Worm (Caenorhabditis elegans) whole organism, mixed stage, embryonic: ENCODE results near the gene bkip-1.
A peak's percentile ranks its signal among the peaks of the same experiment; 100 is the strongest.

Experiments
- M03D4.4 ChIP-seq: sonication (generic microtip); optimal IDR thresholded peaks from 2 replicates; lab custom pipeline; 2017; ENCODE audit warnings: mild to moderate bottlenecking, missing genetic modification characterization, missing compliant biosample characterization
- bed-3 ChIP-seq: fragments of 200-800 bp; sonication (Bioruptor generic); optimal IDR thresholded peaks from 3 replicates; lab custom pipeline; 2018; ENCODE audit warnings: mild to moderate bottlenecking, missing genetic modification characterization, moderate library complexity, missing compliant biosample characterization
- blmp-1 ChIP-seq: fragments of 150-350 bp; optimal IDR thresholded peaks from 2 replicates; lab custom pipeline; 2014; ENCODE audit warnings: missing biosample characterization, missing genetic modification characterization
- ceh-39 ChIP-seq: fragments of 150-350 bp; optimal IDR thresholded peaks from 2 replicates; lab custom pipeline; 2014; ENCODE audit warnings: missing biosample characterization, missing genetic modification characterization
- ceh-43 ChIP-seq: fragments of 200-800 bp; sonication (Bioruptor generic); optimal IDR thresholded peaks from 2 replicates; lab custom pipeline; 2018; ENCODE audit warnings: mild to moderate bottlenecking, missing genetic modification characterization, moderate library complexity, missing compliant biosample characterization
- ceh-83 ChIP-seq: fragments of 200-800 bp; sonication (Bioruptor generic); optimal IDR thresholded peaks from 2 replicates; lab custom pipeline; 2018; ENCODE audit warnings: mild to moderate bottlenecking, missing genetic modification characterization, missing compliant biosample characterization
- ces-1 ChIP-seq: fragments of 150-350 bp; optimal IDR thresholded peaks from 2 replicates; lab custom pipeline; 2014; ENCODE audit warnings: missing biosample characterization, missing genetic modification reagents, missing genetic modification characterization
- cnd-1 ChIP-seq: fragments of 200-800 bp; sonication (Bioruptor generic); optimal IDR thresholded peaks from 2 replicates; lab custom pipeline; 2018; ENCODE audit warnings: mild to moderate bottlenecking, missing genetic modification characterization, missing compliant biosample characterization
- drap-1 ChIP-seq: fragments of 200-800 bp; sonication (Bioruptor generic); optimal IDR thresholded peaks from 3 replicates; lab custom pipeline; 2018; ENCODE audit warnings: mild to moderate bottlenecking, missing genetic modification characterization, missing compliant biosample characterization
- elt-1 ChIP-seq: sonication (generic microtip); optimal IDR thresholded peaks from 2 replicates; lab custom pipeline; 2017; ENCODE audit warnings: missing genetic modification characterization, mild to moderate bottlenecking, missing compliant biosample characterization, antibody characterized with exemption, moderate library complexity, borderline replicate concordance; ENCODE audit not compliant: insufficient read depth
- elt-3 ChIP-seq: fragments of 150-350 bp; optimal IDR thresholded peaks from 2 replicates; lab custom pipeline; 2014; ENCODE audit warnings: missing biosample characterization, missing genetic modification characterization
- flh-1 ChIP-seq: fragments of 200-800 bp; sonication (Bioruptor generic); optimal IDR thresholded peaks from 2 replicates; lab custom pipeline; 2018; ENCODE audit warnings: mild to moderate bottlenecking, missing genetic modification characterization, moderate library complexity, missing compliant biosample characterization
- ham-2 ChIP-seq: fragments of 200-800 bp; sonication (Bioruptor generic); optimal IDR thresholded peaks from 2 replicates; lab custom pipeline; 2018; ENCODE audit warnings: mild to moderate bottlenecking, missing genetic modification characterization, missing compliant biosample characterization
- hlh-1 ChIP-seq: fragments of 150-350 bp; optimal IDR thresholded peaks from 2 replicates; lab custom pipeline; 2014; ENCODE audit warnings: missing biosample characterization, missing genetic modification reagents, missing genetic modification characterization
- lin-13 ChIP-seq: fragments of 150-350 bp; optimal IDR thresholded peaks from 2 replicates; lab custom pipeline; 2014; ENCODE audit warnings: missing biosample characterization, missing genetic modification characterization
- lin-32 ChIP-seq: fragments of 200-800 bp; sonication (Bioruptor generic); optimal IDR thresholded peaks from 2 replicates; lab custom pipeline; 2018; ENCODE audit warnings: mild to moderate bottlenecking, missing genetic modification characterization, missing compliant biosample characterization
- lsy-2 ChIP-seq: fragments of 150-350 bp; optimal IDR thresholded peaks from 2 replicates; lab custom pipeline; 2014; ENCODE audit warnings: missing biosample characterization, missing genetic modification characterization
- mab-5 ChIP-seq: fragments of 150-350 bp; optimal IDR thresholded peaks from 2 replicates; lab custom pipeline; 2014; ENCODE audit warnings: missing biosample characterization, missing genetic modification characterization
- mep-1 ChIP-seq: fragments of 150-350 bp; optimal IDR thresholded peaks from 2 replicates; lab custom pipeline; 2017; ENCODE audit warnings: missing biosample characterization, missing genetic modification reagents, missing genetic modification characterization, inconsistent platforms
- mls-2 ChIP-seq: sonication (generic microtip); optimal IDR thresholded peaks from 2 replicates; lab custom pipeline; 2016; ENCODE audit warnings: mild to moderate bottlenecking, missing genetic modification characterization, moderate library complexity, missing compliant biosample characterization
- nhr-12 ChIP-seq: fragments of 150-350 bp; optimal IDR thresholded peaks from 2 replicates; lab custom pipeline; 2014; ENCODE audit warnings: missing biosample characterization, missing genetic modification characterization
- nhr-2 ChIP-seq: fragments of 150-350 bp; optimal IDR thresholded peaks from 2 replicates; lab custom pipeline; 2014; ENCODE audit warnings: missing biosample characterization, missing genetic modification characterization
- nhr-237 ChIP-seq: fragments of 150-350 bp; optimal IDR thresholded peaks from 2 replicates; lab custom pipeline; 2014; ENCODE audit warnings: missing biosample characterization, missing genetic modification characterization
- nhr-28 ChIP-seq: fragments of 150-350 bp; optimal IDR thresholded peaks from 2 replicates; lab custom pipeline; 2014; ENCODE audit warnings: missing biosample characterization, missing genetic modification characterization
- nhr-76 ChIP-seq: sonication (generic microtip); optimal IDR thresholded peaks from 2 replicates; lab custom pipeline; 2017; ENCODE audit warnings: missing biosample characterization, missing genetic modification characterization
- pha-4 ChIP-seq: fragments of 150-350 bp; optimal IDR thresholded peaks from 2 replicates; lab custom pipeline; 2018; ENCODE audit warnings: missing biosample characterization, missing genetic modification reagents, missing genetic modification characterization
- sem-2 ChIP-seq: fragments of 200-800 bp; sonication (Bioruptor generic); optimal IDR thresholded peaks from 2 replicates; lab custom pipeline; 2018; ENCODE audit warnings: mild to moderate bottlenecking, missing genetic modification characterization, missing compliant biosample characterization
- snpc-4 ChIP-seq: fragments of 150-350 bp; optimal IDR thresholded peaks from 2 replicates; lab custom pipeline; 2014; ENCODE audit warnings: missing biosample characterization, missing genetic modification characterization
- sptf-1 ChIP-seq: sonication (generic microtip); optimal IDR thresholded peaks from 2 replicates; lab custom pipeline; 2017; ENCODE audit warnings: mild to moderate bottlenecking, missing genetic modification characterization, moderate library complexity, missing compliant biosample characterization
- tbx-8 ChIP-seq: fragments of 200-800 bp; sonication (Bioruptor generic); optimal IDR thresholded peaks from 2 replicates; lab custom pipeline; 2018; ENCODE audit warnings: mild to moderate bottlenecking, missing genetic modification characterization, moderate library complexity, missing compliant biosample characterization
- unc-120 ChIP-seq: sonication (generic microtip); optimal IDR thresholded peaks from 2 replicates; lab custom pipeline; 2017; ENCODE audit warnings: missing genetic modification characterization, missing compliant biosample characterization; ENCODE audit not compliant: poor library complexity, severe bottlenecking
- unc-39 ChIP-seq: fragments of 150-350 bp; optimal IDR thresholded peaks from 2 replicates; lab custom pipeline; 2014; ENCODE audit warnings: missing biosample characterization, missing genetic modification characterization
- unc-62 ChIP-seq: fragments of 150-350 bp; optimal IDR thresholded peaks from 2 replicates; lab custom pipeline; 2014; ENCODE audit warnings: missing biosample characterization, missing genetic modification reagents, missing genetic modification characterization
- zip-8 ChIP-seq: fragments of 150-350 bp; optimal IDR thresholded peaks from 2 replicates; lab custom pipeline; 2014; ENCODE audit warnings: missing biosample characterization, missing genetic modification characterization
- ztf-11 ChIP-seq: fragments of 150-350 bp; optimal IDR thresholded peaks from 2 replicates; lab custom pipeline; 2014; ENCODE audit warnings: missing biosample characterization, missing genetic modification characterization

The bkip-1 gene

ce11 chrII:14055717-14056116 is 45.3 kb upstream of the bkip-1 start:
- no peak for TF ChIP-seq ces-1
- TF ChIP-seq sem-2 (GFP tag; lab: Kevin White, UChicago), result no peak
- TF ChIP-seq drap-1, result no peak
- TF ChIP-seq, all 35 proteins: peak for 0

ce11 chrII:14059767-14060166 is 41.3 kb upstream of the bkip-1 start, which contains the start of gene rpb-11:
rpb-11 (plus strand) TSS chrII:14060085.
- TF ChIP-seq blmp-1 (tag; lab: Kevin White, UChicago) (no peak), hlh-1 (peak; percentile 42), mab-5 (no peak), elt-1 (tag; lab: Kevin White, UChicago) (peak; percentile 53), lin-13 (tag; lab: Kevin White, UChicago) (peak; percentile 97), M03D4.4 (tag; lab: Kevin White, UChicago) (peak; percentile 79), lin-32 (GFP tag; lab: Kevin White, UChicago) (peak; percentile 34), nhr-237 (tag; lab: Kevin White, UChicago) (peak; percentile 81), elt-3 (no peak), flh-1 (no peak), ztf-11 (tag; lab: Kevin White, UChicago) (peak; percentile 22), unc-120 (tag; lab: Kevin White, UChicago) (peak; percentile 45), unc-39 (tag; lab: Kevin White, UChicago) (no peak), ceh-39 (peak; percentile 33), nhr-2 (tag; lab: Kevin White, UChicago) (peak; percentile 19), ham-2 (GFP tag; lab: Kevin White, UChicago) (no peak), lsy-2 (tag; lab: Kevin White, UChicago) (peak; percentile 83), drap-1 (peak; percentile 65), bed-3 (GFP tag; lab: Kevin White, UChicago) (peak; percentile 37), mls-2 (peak; percentile 78), ceh-83 (GFP tag; lab: Kevin White, UChicago) (no peak), zip-8 (tag; lab: Kevin White, UChicago) (no peak), cnd-1 (peak; percentile 45), nhr-12 (tag; lab: Kevin White, UChicago) (no peak), mep-1 (tag; lab: Kevin White, UChicago) (peak; percentile 95), nhr-28 (tag; lab: Kevin White, UChicago) (no peak), snpc-4 (tag; lab: Kevin White, UChicago) (no peak), sem-2 (GFP tag; lab: Kevin White, UChicago) (no peak), unc-62 (GFP tag; lab: Kevin White, UChicago) (peak; percentile 7), tbx-8 (GFP tag; lab: Kevin White, UChicago) (no peak), nhr-76 (tag; lab: Kevin White, UChicago) (no peak), sptf-1 (peak; percentile 80), pha-4 (tag; lab: Kevin White, UChicago) (peak; percentile 87), ces-1 (peak; percentile 59), ceh-43 (GFP tag; lab: Kevin White, UChicago) (peak; percentile 66)

- no peak for TF ChIP-seq nhr-28 (tag; lab: Kevin White, UChicago)
- no peak for TF ChIP-seq mls-2
- no peak for TF ChIP-seq snpc-4 (tag; lab: Kevin White, UChicago)
- TF ChIP-seq ztf-11 (tag; lab: Kevin White, UChicago), result no peak
- TF ChIP-seq drap-1, result no peak
- no peak for TF ChIP-seq tbx-8 (GFP tag; lab: Kevin White, UChicago)
- TF ChIP-seq blmp-1 (tag; lab: Kevin White, UChicago), result no peak
- no peak for TF ChIP-seq mab-5
- no peak for TF ChIP-seq unc-39 (tag; lab: Kevin White, UChicago)
- TF ChIP-seq M03D4.4 (tag; lab: Kevin White, UChicago), result no peak
- TF ChIP-seq ceh-43 (GFP tag; lab: Kevin White, UChicago), result no peak
- TF ChIP-seq nhr-12 (tag; lab: Kevin White, UChicago), result no peak
- TF ChIP-seq nhr-2 (tag; lab: Kevin White, UChicago), result no peak
- TF ChIP-seq mep-1 (tag; lab: Kevin White, UChicago), result no peak
- TF ChIP-seq, all 35 proteins: peak for 0
Measured at ce11 chrII:14060439-14060838, 40.6 kb upstream of the bkip-1 start, which contains the start of gene W01G7.4. W01G7.4 (plus strand) TSS chrII:14060739.
